Fruit fly (Drosophila melanogaster) whole organism, embryonic: ENCODE measurements around the gene CG9672.

ENCODE experiments used
- Atf6 ChIP-seq: fragments of 200-800 bp; sonication (Bioruptor generic); IDR thresholded peaks from 2 replicates; pipeline ENCODE4 v1.3.6; 2022; ENCODE audit warnings: missing biosample characterization, missing genetic modification characterization
- CG10431 ChIP-seq: fragments of 200-800 bp; sonication (Bioruptor generic); optimal IDR thresholded peaks from 3 replicates; lab custom pipeline; 2018; ENCODE audit warnings: missing biosample characterization, mild to moderate bottlenecking, missing genetic modification characterization
- CG12071 ChIP-seq: fragments of 200-800 bp; sonication (Bioruptor generic); optimal IDR thresholded peaks from 3 replicates; lab custom pipeline; 2018; ENCODE audit warnings: missing biosample characterization, mild to moderate bottlenecking, missing genetic modification characterization
- CG12219 ChIP-seq: fragments of 200-800 bp; sonication (Bioruptor generic); optimal IDR thresholded peaks from 3 replicates; lab custom pipeline; 2018; ENCODE audit warnings: missing biosample characterization, mild to moderate bottlenecking, missing genetic modification characterization
- CG12299 ChIP-seq: fragments of 200-800 bp; sonication (Bioruptor generic); optimal IDR thresholded peaks from 2 replicates; lab custom pipeline; 2018; ENCODE audit warnings: missing biosample characterization, mild to moderate bottlenecking, missing genetic modification characterization
- CG13287 ChIP-seq: fragments of 200-800 bp; sonication (Bioruptor generic); IDR thresholded peaks from 2 replicates; pipeline ENCODE4 v1.3.6; 2022; ENCODE audit warnings: missing biosample characterization, missing genetic modification characterization; ENCODE audit not compliant: partially characterized antibody
- CG14441 ChIP-seq: fragments of 200-800 bp; sonication (Bioruptor generic); IDR thresholded peaks from 2 replicates; pipeline ENCODE4 v1.3.6; 2022; ENCODE audit warnings: missing biosample characterization, missing genetic modification characterization
- CG30020 ChIP-seq: fragments of 200-800 bp; optimal IDR thresholded peaks from 2 replicates; lab custom pipeline; 2019; ENCODE audit warnings: missing biosample characterization, mild to moderate bottlenecking, missing genetic modification characterization, moderate library complexity
- CG30431 ChIP-seq: fragments of 200-800 bp; sonication (Bioruptor generic); optimal IDR thresholded peaks from 2 replicates; lab custom pipeline; 2017; ENCODE audit warnings: missing biosample characterization, missing genetic modification characterization
- CG3281 ChIP-seq: fragments of 200-800 bp; sonication (Bioruptor generic); optimal IDR thresholded peaks from 3 replicates; lab custom pipeline; 2017; ENCODE audit warnings: missing biosample characterization, mild to moderate bottlenecking, missing genetic modification characterization
- CG34422 ChIP-seq: fragments of 200-800 bp; sonication (Bioruptor generic); IDR thresholded peaks from 3 replicates; pipeline ENCODE4 v1.3.6; 2022; ENCODE audit warnings: missing biosample characterization, missing genetic modification characterization
- CG6683 ChIP-seq: fragments of 200-800 bp; sonication (Bioruptor generic); optimal IDR thresholded peaks from 2 replicates; lab custom pipeline; 2017; ENCODE audit warnings: missing biosample characterization, mild to moderate bottlenecking, missing genetic modification characterization, missing genetic modification reagents
- CG7556 ChIP-seq: fragments of 200-800 bp; sonication (Bioruptor generic); optimal IDR thresholded peaks from 2 replicates; lab custom pipeline; 2017; ENCODE audit warnings: missing biosample characterization, mild to moderate bottlenecking, missing genetic modification characterization
- Dip3 ChIP-seq: fragments of 200-800 bp; sonication (Bioruptor generic); optimal IDR thresholded peaks from 3 replicates; lab custom pipeline; 2016; ENCODE audit warnings: missing biosample characterization, missing genetic modification characterization
- Doc3 ChIP-seq: fragments of 200-800 bp; sonication (Bioruptor generic); IDR thresholded peaks from 3 replicates; pipeline ENCODE4 v1.3.6; 2022; ENCODE audit warnings: missing biosample characterization, missing genetic modification characterization; ENCODE audit not compliant: partially characterized antibody
- Drgx ChIP-seq: fragments of 200-800 bp; sonication (Bioruptor generic); IDR thresholded peaks from 2 replicates; pipeline ENCODE4 v1.3.6; 2022; ENCODE audit warnings: missing biosample characterization, missing genetic modification characterization
- ERR ChIP-seq: fragments of 200-800 bp; sonication (Bioruptor generic); optimal IDR thresholded peaks from 2 replicates; lab custom pipeline; 2016; ENCODE audit warnings: missing biosample characterization, missing genetic modification characterization
- HmgD ChIP-seq: fragments of 200-800 bp; sonication (Bioruptor generic); optimal IDR thresholded peaks from 3 replicates; lab custom pipeline; 2016; ENCODE audit warnings: missing biosample characterization, missing genetic modification characterization
- Hmr ChIP-seq: fragments of 200-800 bp; sonication (Bioruptor generic); optimal IDR thresholded peaks from 3 replicates; lab custom pipeline; 2017; ENCODE audit warnings: mild to moderate bottlenecking, missing biosample characterization, missing genetic modification reagents, missing genetic modification characterization
- Lhr ChIP-seq: fragments of 200-800 bp; sonication (Bioruptor generic); optimal IDR thresholded peaks from 3 replicates; lab custom pipeline; 2017; ENCODE audit warnings: mild to moderate bottlenecking, missing biosample characterization, missing genetic modification reagents, missing genetic modification characterization
- Myb ChIP-seq: fragments of 200-800 bp; sonication (Bioruptor generic); optimal IDR thresholded peaks from 2 replicates; lab custom pipeline; 2016; ENCODE audit warnings: missing biosample characterization, missing genetic modification characterization
- NC2α ChIP-seq: fragments of 200-800 bp; sonication (Bioruptor generic); optimal IDR thresholded peaks from 2 replicates; lab custom pipeline; 2016; ENCODE audit warnings: missing biosample characterization, missing genetic modification characterization
- NC2β ChIP-seq: fragments of 200-800 bp; sonication (Bioruptor generic); optimal IDR thresholded peaks from 2 replicates; lab custom pipeline; 2016; ENCODE audit warnings: missing biosample characterization, missing genetic modification characterization
- Nf-YB ChIP-seq: fragments of 200-800 bp; sonication (Bioruptor generic); optimal IDR thresholded peaks from 3 replicates; lab custom pipeline; 2019; ENCODE audit warnings: missing biosample characterization, mild to moderate bottlenecking, missing genetic modification characterization, moderate library complexity
- Oaz ChIP-seq: fragments of 200-800 bp; sonication (Bioruptor generic); IDR thresholded peaks from 2 replicates; pipeline ENCODE4 v1.3.6; 2022; ENCODE audit warnings: missing biosample characterization, missing genetic modification characterization
- Opbp ChIP-seq: fragments of 200-800 bp; sonication (Bioruptor generic); IDR thresholded peaks from 3 replicates; pipeline ENCODE4 v1.3.6; 2022; ENCODE audit warnings: missing biosample characterization, missing genetic modification characterization; ENCODE audit not compliant: partially characterized antibody
- Sox100B ChIP-seq: fragments of 200-800 bp; sonication (Bioruptor generic); optimal IDR thresholded peaks from 3 replicates; lab custom pipeline; 2018; ENCODE audit warnings: missing biosample characterization, mild to moderate bottlenecking, missing genetic modification characterization
- Usf ChIP-seq: fragments of 200-800 bp; sonication (Bioruptor generic); optimal IDR thresholded peaks from 2 replicates; lab custom pipeline; 2017; ENCODE audit warnings: missing genotype, missing biosample characterization, missing genetic modification characterization
- az2 ChIP-seq: fragments of 200-800 bp; sonication (Bioruptor generic); optimal IDR thresholded peaks from 3 replicates; lab custom pipeline; 2016; ENCODE audit warnings: missing biosample characterization, missing genetic modification characterization
- btn ChIP-seq: fragments of 200-800 bp; sonication (Bioruptor generic); optimal IDR thresholded peaks from 2 replicates; lab custom pipeline; 2016; ENCODE audit warnings: missing biosample characterization, missing genetic modification characterization
- caup ChIP-seq: fragments of 200-800 bp; sonication (Bioruptor generic); optimal IDR thresholded peaks from 3 replicates; lab custom pipeline; 2017; ENCODE audit warnings: missing biosample characterization, mild to moderate bottlenecking, missing genetic modification characterization, moderate library complexity; ENCODE audit not compliant: severe bottlenecking
- ci ChIP-seq: fragments of 200-800 bp; sonication (Bioruptor generic); IDR thresholded peaks from 3 replicates; pipeline ENCODE4 v1.3.6; 2022; ENCODE audit warnings: missing biosample characterization, missing genetic modification characterization
- da ChIP-seq: fragments of 200-800 bp; sonication (Bioruptor generic); optimal IDR thresholded peaks from 2 replicates; lab custom pipeline; 2016; ENCODE audit warnings: missing biosample characterization, missing genetic modification characterization
- en ChIP-seq: fragments of 200-800 bp; sonication (Bioruptor generic); optimal IDR thresholded peaks from 2 replicates; lab custom pipeline; 2016; ENCODE audit warnings: missing biosample characterization, missing genetic modification characterization
- esg ChIP-seq: fragments of 200-800 bp; sonication (Bioruptor generic); conservative IDR thresholded peaks from 2 replicates; pipeline ENCODE4 v1.3.6; 2022; ENCODE audit warnings: missing biosample characterization, missing genetic modification characterization
- eve ChIP-seq, 2 experiments: fragments of >200 bp; optimal IDR thresholded peaks; 2 replicates each; lab custom pipeline; 2017; ENCODE audit warnings: missing biosample characterization in 2 of 2, missing genetic modification characterization in 2 of 2
- exex ChIP-seq: fragments of 200-800 bp; sonication (Bioruptor generic); optimal IDR thresholded peaks from 4 replicates; lab custom pipeline; 2018; ENCODE audit warnings: missing biosample characterization, mild to moderate bottlenecking, missing genetic modification characterization, moderate library complexity
- gem ChIP-seq: fragments of 200-800 bp; sonication (Bioruptor generic); optimal IDR thresholded peaks from 2 replicates; lab custom pipeline; 2019; ENCODE audit warnings: missing biosample characterization, mild to moderate bottlenecking, missing genetic modification characterization, moderate library complexity
- jumu ChIP-seq: fragments of 200-800 bp; sonication (Bioruptor generic); optimal IDR thresholded peaks from 3 replicates; lab custom pipeline; 2016; ENCODE audit warnings: missing biosample characterization, missing genetic modification characterization
- kah ChIP-seq: fragments of 200-800 bp; sonication (Bioruptor generic); optimal IDR thresholded peaks from 2 replicates; lab custom pipeline; 2018; ENCODE audit warnings: missing biosample characterization, mild to moderate bottlenecking, missing genetic modification characterization
- pan ChIP-seq, 4 experiments: fragments of >200 bp in 3 of 4; fragments of 200-800 bp in 1 of 4; sonication (Bioruptor generic) in 1 of 4; optimal IDR thresholded peaks in 3 of 4; IDR thresholded peaks in 1 of 4; 2 replicates each; pipeline versions ENCODE4 v1.3.6 to Lab custom; 2017 to 2022; ENCODE audit warnings: missing biosample characterization in 2 of 4, missing genetic modification characterization in 2 of 4, mixed read lengths in 1 of 4
- row ChIP-seq: fragments of 200-800 bp; sonication (Bioruptor generic); IDR thresholded peaks from 3 replicates; pipeline ENCODE4 v1.3.6; 2022; ENCODE audit warnings: missing biosample characterization, missing genetic modification characterization
- slbo ChIP-seq: fragments of 200-800 bp; sonication (Bioruptor generic); IDR thresholded peaks from 2 replicates; pipeline ENCODE4 v1.3.6; 2022; ENCODE audit warnings: missing biosample characterization, missing genetic modification characterization
- slou ChIP-seq: fragments of 200-800 bp; sonication (Bioruptor generic); optimal IDR thresholded peaks from 3 replicates; lab custom pipeline; 2016; ENCODE audit warnings: missing biosample characterization, missing genetic modification characterization
- tna ChIP-seq: fragments of 200-800 bp; sonication (Bioruptor generic); IDR thresholded peaks from 2 replicates; pipeline ENCODE4 v1.3.6; 2022; ENCODE audit warnings: missing biosample characterization, missing genetic modification characterization; ENCODE audit not compliant: partially characterized antibody
- trh ChIP-seq: fragments of 200-800 bp; sonication (Bioruptor generic); optimal IDR thresholded peaks from 2 replicates; lab custom pipeline; 2016; ENCODE audit warnings: missing biosample characterization, missing genetic modification characterization
- wek ChIP-seq: fragments of 200-800 bp; sonication (Bioruptor generic); optimal IDR thresholded peaks from 3 replicates; lab custom pipeline; 2018; ENCODE audit warnings: missing biosample characterization, mild to moderate bottlenecking, missing genetic modification characterization, moderate library complexity
- yki ChIP-seq: fragments of >200 bp; optimal IDR thresholded peaks from 3 replicates; lab custom pipeline; 2018
- zen ChIP-seq: fragments of 200-800 bp; sonication (Bioruptor generic); optimal IDR thresholded peaks from 3 replicates; lab custom pipeline; 2018; ENCODE audit warnings: missing biosample characterization, mild to moderate bottlenecking, missing genetic modification characterization, moderate library complexity

Gene CG9672

dm6 chrX:16751579-16752156, 45.0 kb upstream of the CG9672 start, which contains the start of gene goe (continued):
- TF ChIP-seq CG12299 (tag; lab: Kevin White, UChicago) (peak; percentile 78), slou (peak; percentile 86), CG10431 (GFP tag; lab: Kevin White, UChicago) (peak; percentile 57), zen (tag; lab: Kevin White, UChicago) (peak; percentile 56), CG12219 (GFP tag; lab: Kevin White, UChicago) (peak; percentile 33), CG12071 (GFP tag; lab: Kevin White, UChicago) (peak; percentile 44), CG6683 (GFP tag; lab: Kevin White, UChicago) (peak; percentile 56), Usf (GFP tag; lab: Kevin White, UChicago) (peak; percentile 67), en (GFP tag; lab: Kevin White, UChicago) (peak; percentile 71), slbo (GFP tag; lab: Robert Waterston, UW) (peak; percentile 91), ci (peak; percentile 96), CG13287 (peak; percentile 93), ERR (GFP tag; lab: Kevin White, UChicago) (peak; percentile 77), NC2β (GFP tag; lab: Kevin White, UChicago) (peak; percentile 91), btn (GFP tag; lab: Kevin White, UChicago) (peak; percentile 57), Lhr (GFP tag; lab: Kevin White, UChicago) (peak; percentile 95), CG7556 (GFP tag; lab: Kevin White, UChicago) (peak; percentile 34), pan (optimal IDR thresholded peaks at IDR 0.05; lab: Kevin White, UChicago) (no peak), pan (GFP tag; optimal IDR thresholded peaks at IDR 0.05 in 1 of 2, IDR thresholded peaks at IDR 0.05 in 1 of 2) (peak in 1 of 2 experiments; percentile 79), exex (tag; lab: Kevin White, UChicago) (peak; percentile 33), az2 (peak; percentile 65), Opbp (GFP tag; lab: Robert Waterston, UW) (peak; percentile 98), Nf-YB (GFP tag; lab: Kevin White, UChicago) (peak; percentile 47), gem (peak; percentile 69), Hmr (GFP tag; lab: Kevin White, UChicago) (peak; percentile 97), yki (no peak), trh (peak; percentile 72), Doc3 (GFP tag; lab: Robert Waterston, UW) (peak; percentile 69), da (peak; percentile 75), HmgD (GFP tag; lab: Kevin White, UChicago) (peak; percentile 91), Atf6 (GFP tag; lab: Robert Waterston, UW) (peak; percentile 79), row (GFP tag; lab: Robert Waterston, UW) (peak; percentile 76), CG30020 (peak; percentile 38), Drgx (GFP tag; lab: Robert Waterston, UW) (peak; percentile 61), esg (peak; percentile 24; the same call in 1 of the 2 replicates), wek (peak; percentile 77), caup (GFP tag; lab: Kevin White, UChicago) (peak; percentile 83), kah (peak; percentile 11), jumu (GFP tag; lab: Kevin White, UChicago) (peak; percentile 84), Oaz (GFP tag; lab: Robert Waterston, UW) (peak; percentile 71), NC2α (peak; percentile 56), CG3281 (peak; percentile 77), Dip3 (GFP tag; lab: Kevin White, UChicago) (peak; percentile 86), Sox100B (GFP tag; lab: Kevin White, UChicago) (peak; percentile 29), tna (peak; percentile 44; the same call in 1 of the 2 replicates), Myb (GFP tag; lab: Kevin White, UChicago) (peak; percentile 95), CG30431 (GFP tag; lab: Kevin White, UChicago) (peak; percentile 51), eve (GFP tag; optimal IDR thresholded peaks at IDR 0.05; lab: Kevin White, UChicago) (no peak), CG14441 (GFP tag; lab: Robert Waterston, UW) (peak; percentile 78), CG34422 (GFP tag; lab: Robert Waterston, UW) (peak; percentile 75)
